Fruit fly (Drosophila melanogaster): ENCODE measurements around the gene CG8066.

CG8066 gene

dm6 chr3R:14576511-14576691 is 7.8 kb upstream of the CG8066 start, which contains the start of gene CG44094:
Gene CG44094, minus strand, starts transcription at chr3R:14576611.
- TF ChIP-seq CG8301 (tag; optimal IDR thresholded peaks at IDR 0.05) (no peak), CG10348 (GFP tag; IDR thresholded peaks at IDR 0.05) (no peak), CG12605 (GFP tag; IDR thresholded peaks at IDR 0.05) (no peak), Snoo (tag; optimal IDR thresholded peaks at IDR 0.05) (no peak), CG4496 (GFP tag; IDR thresholded peaks at IDR 0.05) (no peak)

dm6 chr3R:14575718-14576187 is 7.1 kb upstream of the CG8066 start, which contains the start of gene CG7987:
Gene CG7987, minus strand, starts transcription at chr3R:14575887.
- peak; percentile 22; the same call in 1 of the 3 replicates for TF ChIP-seq CG4496 (GFP tag; IDR thresholded peaks at IDR 0.05)
- TF ChIP-seq CG10348 (GFP tag; IDR thresholded peaks at IDR 0.05): no peak

DNA sequence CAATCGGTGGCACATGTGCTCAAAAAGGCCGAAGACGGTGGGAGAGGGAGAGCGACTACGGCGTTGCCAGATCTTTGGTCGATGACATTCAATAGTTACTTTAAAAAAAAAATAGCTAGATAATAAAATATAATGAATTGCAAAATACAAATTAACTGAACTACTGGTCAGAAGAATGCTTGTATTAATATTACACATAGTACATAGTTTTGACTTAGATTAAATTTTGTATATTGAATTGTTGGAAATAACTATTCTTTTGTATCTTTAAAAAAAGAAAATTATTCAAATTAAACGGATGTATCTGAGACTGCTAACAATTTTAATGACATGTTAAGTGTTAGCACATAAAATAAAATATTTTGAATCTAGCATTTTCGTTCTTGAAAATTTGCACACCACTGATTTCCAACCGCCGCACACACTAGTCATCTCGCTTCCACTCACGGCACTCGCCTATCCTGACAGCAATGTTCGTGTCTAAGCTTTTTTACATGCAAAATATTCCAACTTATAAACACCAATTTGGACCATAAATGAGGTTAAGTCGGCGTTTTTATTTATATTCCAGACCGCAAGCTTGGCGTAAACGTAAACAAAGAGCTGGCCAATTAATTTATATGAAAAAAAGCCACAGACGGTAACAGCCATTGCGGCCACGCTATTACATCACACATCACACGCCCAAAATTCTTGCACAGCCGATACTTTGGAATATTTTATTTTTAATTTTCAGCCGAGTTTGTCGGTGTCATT is 6.5 kb upstream of the CG8066 start:
- TF ChIP-seq CG17806 (tag; optimal IDR thresholded peaks at IDR 0.05) (peak; percentile 49), CG4496 (GFP tag; IDR thresholded peaks at IDR 0.05) (peak; percentile 70; the same call in 2 of the 3 replicates), CG12605 (GFP tag; IDR thresholded peaks at IDR 0.05) (no peak), CG34367 (tag; optimal IDR thresholded peaks at IDR 0.05) (peak; percentile 54), CG15710 (tag; optimal IDR thresholded peaks at IDR 0.05) (peak; percentile 69), rn (GFP tag; IDR thresholded peaks at IDR 0.05) (0 out of 2 replicates have a peak, but pooled peaks have one; percentile 31), Pif1B (GFP tag; optimal IDR thresholded peaks at IDR 0.05) (peak; percentile 7), CG14655 (GFP tag; optimal IDR thresholded peaks at IDR 0.05) (peak; percentile 73), Ets98B (GFP tag; IDR thresholded peaks at IDR 0.05) (peak; percentile 15; the same call in 1 of the 2 replicates), D1 (tag; optimal IDR thresholded peaks at IDR 0.05) (no peak), CG9948 (tag; optimal IDR thresholded peaks at IDR 0.05) (peak; percentile 71), Pif1A (GFP tag; optimal IDR thresholded peaks at IDR 0.05) (peak; percentile 37), gl (tag; optimal IDR thresholded peaks at IDR 0.05) (no peak), CG8301 (tag; optimal IDR thresholded peaks at IDR 0.05) (peak; percentile 61), CG32121 (GFP tag; IDR thresholded peaks at IDR 0.05) (peak; percentile 52), CG8159 (tag; optimal IDR thresholded peaks at IDR 0.05) (peak; percentile 81), Snoo (tag; optimal IDR thresholded peaks at IDR 0.05) (peak; percentile 50), CG10348 (GFP tag; IDR thresholded peaks at IDR 0.05) (no peak), CG13204 (GFP tag; optimal IDR thresholded peaks at IDR 0.05) (no peak)

dm6 chr3R:14569411-14570107 is 912 bp upstream of the CG8066 start, which contains the start of gene Cys:
Gene Cys, minus strand, starts transcription at chr3R:14569644.
- no peak for TF ChIP-seq CG9948 (tag; optimal IDR thresholded peaks at IDR 0.05)
- TF ChIP-seq EcR (GFP tag; optimal IDR thresholded peaks at IDR 0.05): peak; percentile 11
- TF ChIP-seq Ets98B (GFP tag; IDR thresholded peaks at IDR 0.05): peak; percentile 23; the same call in 1 of the 2 replicates

- TF ChIP-seq Snoo (tag; optimal IDR thresholded peaks at IDR 0.05): no peak
- TF ChIP-seq CG15710 (tag; optimal IDR thresholded peaks at IDR 0.05): no peak
- TF ChIP-seq CG17806 (tag; optimal IDR thresholded peaks at IDR 0.05): no peak
- TF ChIP-seq Ets98B (GFP tag; IDR thresholded peaks at IDR 0.05): no peak
- TF ChIP-seq CG4496 (GFP tag; IDR thresholded peaks at IDR 0.05): no peak
- no peak for TF ChIP-seq CG8159 (tag; optimal IDR thresholded peaks at IDR 0.05)
- no peak for TF ChIP-seq gl (tag; optimal IDR thresholded peaks at IDR 0.05)
- TF ChIP-seq rn (GFP tag; IDR thresholded peaks at IDR 0.05): no peak
- TF ChIP-seq CG13204 (GFP tag; optimal IDR thresholded peaks at IDR 0.05): no peak
- no peak for TF ChIP-seq Pif1B (GFP tag; optimal IDR thresholded peaks at IDR 0.05)
- no peak for TF ChIP-seq D1 (tag; optimal IDR thresholded peaks at IDR 0.05)
- no peak for TF ChIP-seq CG32121 (GFP tag; IDR thresholded peaks at IDR 0.05)
- TF ChIP-seq CG14655 (GFP tag; optimal IDR thresholded peaks at IDR 0.05): no peak
- TF ChIP-seq fd96Ca (GFP tag; IDR thresholded peaks at IDR 0.05): no peak
- TF ChIP-seq EcR (GFP tag; optimal IDR thresholded peaks at IDR 0.05): no peak
Measured at dm6 chr3R:14567796-14568195, 851 bp downstream of the CG8066 start.

- TF ChIP-seq EcR (GFP tag; optimal IDR thresholded peaks at IDR 0.05): no peak
Measured at dm6 chr3R:14567329-14567728, 1.3 kb downstream of the CG8066 start, which contains the start of gene CG31313. Gene CG31313, minus strand, starts transcription at chr3R:14567429.
